Fruit fly (Drosophila melanogaster) whole organism, embryonic: ENCODE results near the gene sesB.

Experiments
- Adf1 ChIP-seq: fragments of 200-800 bp; sonication (Bioruptor generic); IDR thresholded peaks from 2 replicates; pipeline ENCODE4 v1.3.6; 2022; ENCODE audit warnings: missing biosample characterization, missing genetic modification characterization
- CG14965 ChIP-seq: fragments of 200-800 bp; sonication (Bioruptor generic); optimal IDR thresholded peaks from 2 replicates; lab custom pipeline; 2016; ENCODE audit warnings: missing biosample characterization, missing genetic modification characterization, borderline replicate concordance
- CG17612 ChIP-seq: fragments of 200-800 bp; sonication (Bioruptor generic); IDR thresholded peaks from 2 replicates; pipeline ENCODE4 v1.3.6; 2022; ENCODE audit warnings: missing biosample characterization, missing genetic modification characterization
- Dll ChIP-seq: fragments of 200-800 bp; sonication (Bioruptor generic); IDR thresholded peaks from 4 replicates; pipeline ENCODE4 v1.3.6; 2022; ENCODE audit warnings: missing biosample characterization, missing genetic modification characterization; ENCODE audit not compliant: partially characterized antibody
- HmgZ ChIP-seq: fragments of 200-800 bp; sonication (Bioruptor generic); optimal IDR thresholded peaks from 2 replicates; lab custom pipeline; 2018; ENCODE audit warnings: missing biosample characterization, mild to moderate bottlenecking, missing genetic modification characterization
- Poxn ChIP-seq: fragments of 200-800 bp; sonication (Bioruptor generic); IDR thresholded peaks from 2 replicates; pipeline ENCODE4 v1.3.6; 2022; ENCODE audit warnings: missing biosample characterization, missing genetic modification characterization
- Sin3A ChIP-seq: fragments of >200 bp; optimal IDR thresholded peaks from 2 replicates; lab custom pipeline; 2018
- gt ChIP-seq: fragments of 200-800 bp; sonication (Bioruptor generic); IDR thresholded peaks from 2 replicates; pipeline ENCODE4 v1.3.6; 2022; ENCODE audit warnings: missing biosample characterization, missing genetic modification characterization
- jigr1 ChIP-seq: fragments of 200-800 bp; sonication (Bioruptor generic); IDR thresholded peaks from 3 replicates; pipeline ENCODE4 v1.3.6; 2022; ENCODE audit warnings: missing biosample characterization, missing genetic modification characterization
- lab ChIP-seq: fragments of 200-800 bp; sonication (Bioruptor generic); optimal IDR thresholded peaks from 3 replicates; lab custom pipeline; 2017; ENCODE audit warnings: missing biosample characterization, missing genetic modification characterization, mild to moderate bottlenecking, moderate library complexity, missing genetic modification reagents
- pho ChIP-seq: fragments of 200-800 bp; sonication (Bioruptor generic); optimal IDR thresholded peaks from 2 replicates; lab custom pipeline; 2016; ENCODE audit warnings: missing biosample characterization, missing genetic modification characterization
- pros ChIP-seq: fragments of 200-800 bp; sonication (Bioruptor generic); optimal IDR thresholded peaks from 3 replicates; lab custom pipeline; 2019; ENCODE audit warnings: missing biosample characterization, mild to moderate bottlenecking, missing genetic modification characterization, moderate library complexity
- sim ChIP-seq: fragments of 200-800 bp; sonication (Bioruptor generic); IDR thresholded peaks from 2 replicates; pipeline ENCODE4 v1.3.6; 2022; ENCODE audit warnings: missing biosample characterization, missing genetic modification characterization

- TF ChIP-seq pros (GFP tag; lab: Kevin White, UChicago) (no peak), pho (GFP tag; lab: Kevin White, UChicago) (no peak), CG14965 (GFP tag; lab: Kevin White, UChicago) (no peak), Poxn (GFP tag; lab: Robert Waterston, UW) (no peak), HmgZ (no peak), sim (no peak), lab (GFP tag; lab: Kevin White, UChicago) (no peak), jigr1 (GFP tag; lab: Robert Waterston, UW) (no peak), CG17612 (GFP tag; lab: Robert Waterston, UW) (no peak), Dll (GFP tag; lab: Robert Waterston, UW) (no peak), gt (GFP tag; lab: Robert Waterston, UW) (no peak), Adf1 (GFP tag; lab: Robert Waterston, UW) (no peak), Sin3A (lab: Kevin White, UChicago) (no peak)
These were observed 3.2 kb downstream of the sesB start for dm6 chrX:10783374-10784064.
